Worm (Caenorhabditis elegans) whole organism, L2 larva: ENCODE data around the gene F43C11.16.

Source experiments
- Y55F3AM.14 ChIP-seq: fragments of 200-800 bp; sonication (Bioruptor generic); optimal IDR thresholded peaks from 2 replicates; lab custom pipeline; 2018; ENCODE audit warnings: mild to moderate bottlenecking, missing genetic modification characterization, missing compliant biosample characterization
- aly-2 ChIP-seq: fragments of 150-350 bp; optimal IDR thresholded peaks from 2 replicates; lab custom pipeline; 2014; ENCODE audit warnings: missing biosample characterization, missing genetic modification characterization
- ama-1 ChIP-seq: fragments of 150-350 bp; optimal IDR thresholded peaks from 2 replicates; lab custom pipeline; 2018; ENCODE audit warnings: inconsistent platforms
- lin-13 ChIP-seq: fragments of 150-350 bp; optimal IDR thresholded peaks from 2 replicates; lab custom pipeline; 2014; ENCODE audit warnings: missing biosample characterization, missing genetic modification reagents, missing genetic modification characterization
- mdl-1 ChIP-seq, 2 experiments: fragments of 150-350 bp in 1 of 2; sonication (generic microtip) in 1 of 2; optimal IDR thresholded peaks; 2 replicates each; lab custom pipeline; 2017; ENCODE audit warnings: missing biosample characterization in 2 of 2, missing genetic modification characterization in 2 of 2
- nhr-10 ChIP-seq: sonication (generic microtip); optimal IDR thresholded peaks from 2 replicates; lab custom pipeline; 2017; ENCODE audit warnings: missing biosample characterization, missing genetic modification characterization
- nhr-23 ChIP-seq: fragments of 150-350 bp; optimal IDR thresholded peaks from 2 replicates; lab custom pipeline; 2014; ENCODE audit warnings: missing biosample characterization, missing genetic modification reagents, missing genetic modification characterization
- snpc-4 ChIP-seq: fragments of 150-350 bp; optimal IDR thresholded peaks from 2 replicates; lab custom pipeline; 2014; ENCODE audit warnings: missing biosample characterization, missing genetic modification characterization
- unc-39 ChIP-seq: fragments of 150-350 bp; optimal IDR thresholded peaks from 2 replicates; lab custom pipeline; 2014; ENCODE audit warnings: missing biosample characterization, missing genetic modification characterization
- unc-62 ChIP-seq: fragments of 150-350 bp; optimal IDR thresholded peaks from 2 replicates; lab custom pipeline; 2014; ENCODE audit warnings: missing biosample characterization, missing genetic modification reagents, missing genetic modification characterization
- zag-1 ChIP-seq: fragments of 150-350 bp; optimal IDR thresholded peaks from 2 replicates; lab custom pipeline; 2014; ENCODE audit warnings: missing biosample characterization, missing genetic modification characterization
- ztf-11 ChIP-seq: sonication (generic microtip); optimal IDR thresholded peaks from 2 replicates; lab custom pipeline; 2017; ENCODE audit warnings: missing biosample characterization, missing genetic modification characterization
- ztf-4 ChIP-seq: fragments of 150-350 bp; optimal IDR thresholded peaks from 2 replicates; lab custom pipeline; 2014; ENCODE audit warnings: missing biosample characterization, missing genetic modification characterization

ce11 chrII:2385495-2385894 is 25.6 kb upstream of the F43C11.16 start, which contains the start of gene F16G10.9:
- no peak for TF ChIP-seq aly-2 (tag; lab: Kevin White, UChicago)
- TF ChIP-seq ztf-11 (tag; lab: Kevin White, UChicago) = no peak
- TF ChIP-seq nhr-10 (tag; lab: Kevin White, UChicago) = no peak
- no peak for TF ChIP-seq mdl-1 (tag; optimal IDR thresholded peaks at IDR 0.05; lab: Kevin White, UChicago)
- TF ChIP-seq unc-62 (GFP tag; lab: Kevin White, UChicago) = no peak
- TF ChIP-seq ama-1 (lab: Kevin White, UChicago) = no peak
- no peak for TF ChIP-seq lin-13 (GFP tag; lab: Kevin White, UChicago)
- TF ChIP-seq unc-39 (tag; lab: Kevin White, UChicago) = no peak
- no peak for TF ChIP-seq snpc-4
- TF ChIP-seq ztf-4 = no peak
- no peak for TF ChIP-seq Y55F3AM.14
- TF ChIP-seq nhr-23 (tag; lab: Kevin White, UChicago) = no peak
- TF ChIP-seq zag-1 (tag; lab: Kevin White, UChicago) = no peak
